Fruit fly (Drosophila melanogaster) whole organism, embryonic: ENCODE measurements around the gene CG13843.
A peak's percentile ranks its signal among the peaks of the same experiment; 100 is the strongest.

ENCODE experiments used
- Ada2b ChIP-seq: fragments of 200-800 bp; sonication (Bioruptor generic); IDR thresholded peaks from 2 replicates; pipeline ENCODE4 v1.3.6; 2022; ENCODE audit warnings: missing biosample characterization, missing genetic modification characterization
- CG10267 ChIP-seq: fragments of 200-800 bp; sonication (Bioruptor generic); optimal IDR thresholded peaks from 2 replicates; lab custom pipeline; 2018; ENCODE audit warnings: missing biosample characterization, mild to moderate bottlenecking, missing genetic modification characterization, moderate library complexity
- CG10462 ChIP-seq: fragments of 200-800 bp; sonication (Bioruptor generic); optimal IDR thresholded peaks from 2 replicates; lab custom pipeline; 2016; ENCODE audit warnings: missing biosample characterization, missing genetic modification characterization
- CG11085 ChIP-seq: fragments of 200-800 bp; sonication (Bioruptor generic); IDR thresholded peaks from 2 replicates; pipeline ENCODE4 v1.3.6; 2022; ENCODE audit warnings: missing biosample characterization, missing genetic modification characterization
- CG12104 ChIP-seq: fragments of 200-800 bp; sonication (Bioruptor generic); optimal IDR thresholded peaks from 3 replicates; lab custom pipeline; 2016; ENCODE audit warnings: missing biosample characterization, missing genetic modification characterization
- CG13775 ChIP-seq: fragments of 200-800 bp; sonication (Bioruptor generic); optimal IDR thresholded peaks from 3 replicates; lab custom pipeline; 2017; ENCODE audit warnings: missing biosample characterization, mild to moderate bottlenecking, missing genetic modification characterization
- CG15269 ChIP-seq: fragments of 200-800 bp; sonication (Bioruptor generic); optimal IDR thresholded peaks from 2 replicates; lab custom pipeline; 2018; ENCODE audit warnings: missing biosample characterization, mild to moderate bottlenecking, missing genetic modification characterization, moderate library complexity
- CG15696 ChIP-seq: fragments of 200-800 bp; sonication (Bioruptor generic); optimal IDR thresholded peaks from 2 replicates; lab custom pipeline; 2019; ENCODE audit warnings: missing biosample characterization, mild to moderate bottlenecking, missing genetic modification characterization, moderate library complexity
- CG1647 ChIP-seq: fragments of 200-800 bp; sonication (Bioruptor generic); optimal IDR thresholded peaks from 3 replicates; lab custom pipeline; 2016; ENCODE audit warnings: missing biosample characterization, missing genetic modification characterization
- CG17912 ChIP-seq: fragments of 200-800 bp; sonication (Bioruptor generic); optimal IDR thresholded peaks from 2 replicates; lab custom pipeline; 2018; ENCODE audit warnings: missing biosample characterization, mild to moderate bottlenecking, missing genetic modification characterization
- CG2889 ChIP-seq: fragments of 200-800 bp; sonication (Bioruptor generic); IDR thresholded peaks from 3 replicates; pipeline ENCODE4 v1.3.6; 2022; ENCODE audit warnings: missing biosample characterization, missing genetic modification characterization
- CG42726 ChIP-seq: fragments of 200-800 bp; sonication (Bioruptor generic); IDR thresholded peaks from 2 replicates; pipeline ENCODE4 v1.3.6; 2022; ENCODE audit warnings: missing biosample characterization, missing genetic modification characterization; ENCODE audit not compliant: partially characterized antibody
- CG4328 ChIP-seq: fragments of 200-800 bp; sonication (Bioruptor generic); optimal IDR thresholded peaks from 3 replicates; lab custom pipeline; 2017; ENCODE audit warnings: missing biosample characterization, missing genetic modification reagents, missing genetic modification characterization
- CG4820 ChIP-seq: fragments of 200-800 bp; sonication (Bioruptor generic); optimal IDR thresholded peaks from 3 replicates; lab custom pipeline; 2016; ENCODE audit warnings: missing biosample characterization, missing genetic modification characterization
- CG5180 ChIP-seq: fragments of 200-800 bp; sonication (Bioruptor generic); optimal IDR thresholded peaks from 3 replicates; lab custom pipeline; 2017; ENCODE audit warnings: missing biosample characterization, missing genetic modification characterization, mild to moderate bottlenecking, moderate library complexity, missing genetic modification reagents
- CG6813 ChIP-seq: fragments of 200-800 bp; sonication (Bioruptor generic); optimal IDR thresholded peaks from 2 replicates; lab custom pipeline; 2017; ENCODE audit warnings: missing biosample characterization, missing genetic modification characterization, mild to moderate bottlenecking, moderate library complexity, missing genetic modification reagents
- CG8089 ChIP-seq: fragments of 200-800 bp; sonication (Bioruptor generic); optimal IDR thresholded peaks from 3 replicates; lab custom pipeline; 2016; ENCODE audit warnings: missing biosample characterization, missing genetic modification characterization
- CG8765 ChIP-seq: fragments of 200-800 bp; sonication (Bioruptor generic); IDR thresholded peaks from 2 replicates; pipeline ENCODE4 v1.3.6; 2022; ENCODE audit warnings: missing biosample characterization, missing genetic modification characterization
- Chrac-16 ChIP-seq: fragments of 200-800 bp; sonication (Bioruptor generic); optimal IDR thresholded peaks from 3 replicates; lab custom pipeline; 2016; ENCODE audit warnings: missing biosample characterization, missing genetic modification characterization
- CrebB ChIP-seq: fragments of 200-800 bp; sonication (Bioruptor generic); optimal IDR thresholded peaks from 3 replicates; lab custom pipeline; 2018; ENCODE audit warnings: missing biosample characterization, mild to moderate bottlenecking, missing genetic modification characterization
- Doc2 ChIP-seq: fragments of 200-800 bp; sonication (Bioruptor generic); IDR thresholded peaks from 2 replicates; pipeline ENCODE4 v1.3.6; 2022; ENCODE audit warnings: missing biosample characterization, missing genetic modification characterization
- Gug ChIP-seq: fragments of 200-800 bp; sonication (Bioruptor generic); IDR thresholded peaks from 4 replicates; pipeline ENCODE4 v1.3.6; 2022; ENCODE audit warnings: missing biosample characterization, missing genetic modification characterization
- HLH3B ChIP-seq: fragments of 200-800 bp; sonication (Bioruptor generic); IDR thresholded peaks from 2 replicates; pipeline ENCODE4 v1.3.6; 2022; ENCODE audit warnings: missing biosample characterization, missing genetic modification characterization
- Kr ChIP-seq: fragments of 200-800 bp; sonication (Bioruptor generic); optimal IDR thresholded peaks from 2 replicates; lab custom pipeline; 2017; ENCODE audit warnings: missing biosample characterization, mild to moderate bottlenecking, missing genetic modification characterization
- Lhr ChIP-seq: fragments of 200-800 bp; sonication (Bioruptor generic); optimal IDR thresholded peaks from 3 replicates; lab custom pipeline; 2017; ENCODE audit warnings: mild to moderate bottlenecking, missing biosample characterization, missing genetic modification reagents, missing genetic modification characterization
- MBD-R2 ChIP-seq: fragments of 200-800 bp; sonication (Bioruptor generic); IDR thresholded peaks from 2 replicates; pipeline ENCODE4 v1.3.6; 2022; ENCODE audit warnings: missing biosample characterization, missing genetic modification characterization
- PHDP ChIP-seq: fragments of 200-800 bp; sonication (Bioruptor generic); optimal IDR thresholded peaks from 3 replicates; lab custom pipeline; 2018; ENCODE audit warnings: missing biosample characterization, mild to moderate bottlenecking, missing genetic modification characterization, moderate library complexity
- Rfx ChIP-seq: fragments of 200-800 bp; sonication (Bioruptor generic); IDR thresholded peaks from 2 replicates; pipeline ENCODE4 v1.3.6; 2022; ENCODE audit warnings: missing biosample characterization, missing genetic modification characterization
- Vsx1 ChIP-seq: fragments of 200-800 bp; sonication (Bioruptor generic); optimal IDR thresholded peaks from 2 replicates; lab custom pipeline; 2017; ENCODE audit warnings: missing biosample characterization, mild to moderate bottlenecking, missing genetic modification characterization, missing genetic modification reagents
- ac ChIP-seq: fragments of 200-800 bp; sonication (Bioruptor generic); optimal IDR thresholded peaks from 3 replicates; lab custom pipeline; 2017; ENCODE audit warnings: missing biosample characterization, mild to moderate bottlenecking, missing genetic modification characterization
- aop ChIP-seq: fragments of 200-800 bp; sonication (Bioruptor generic); IDR thresholded peaks from 2 replicates; pipeline ENCODE4 v1.3.6; 2022; ENCODE audit warnings: missing biosample characterization, missing genetic modification characterization
- cas ChIP-seq: fragments of 200-800 bp; sonication (Bioruptor generic); IDR thresholded peaks from 2 replicates; pipeline ENCODE4 v1.3.6; 2022; ENCODE audit warnings: missing biosample characterization, missing genetic modification characterization
- chif ChIP-seq, 2 experiments: fragments of 200-800 bp; sonication (Bioruptor generic); optimal IDR thresholded peaks; 3 replicates each; lab custom pipeline; 2016; ENCODE audit warnings: missing biosample characterization in 2 of 2, missing genetic modification characterization in 2 of 2
- cwo ChIP-seq: fragments of 200-800 bp; sonication (Bioruptor generic); optimal IDR thresholded peaks from 3 replicates; lab custom pipeline; 2017; ENCODE audit warnings: missing biosample characterization, missing genetic modification characterization, mild to moderate bottlenecking, moderate library complexity, missing genetic modification reagents
- danr ChIP-seq: fragments of 200-800 bp; sonication (Bioruptor generic); IDR thresholded peaks from 2 replicates; pipeline ENCODE4 v1.3.6; 2022; ENCODE audit warnings: missing biosample characterization, missing genetic modification characterization
- dpn ChIP-seq, 2 experiments: fragments of 200-800 bp; sonication (Bioruptor generic); optimal IDR thresholded peaks; 3 replicates each; lab custom pipeline; 2016; ENCODE audit warnings: missing biosample characterization in 2 of 2, missing genetic modification characterization in 2 of 2
- ems ChIP-seq: fragments of 200-800 bp; sonication (Bioruptor generic); optimal IDR thresholded peaks from 3 replicates; lab custom pipeline; 2016; ENCODE audit warnings: missing biosample characterization, missing genetic modification characterization
- eve ChIP-seq, 2 experiments: fragments of >200 bp; optimal IDR thresholded peaks; 2 replicates each; lab custom pipeline; 2017; ENCODE audit warnings: missing biosample characterization in 2 of 2, missing genetic modification characterization in 2 of 2
- gce ChIP-seq: fragments of 200-800 bp; sonication (Bioruptor generic); IDR thresholded peaks from 3 replicates; pipeline ENCODE4 v1.3.6; 2022; ENCODE audit warnings: missing biosample characterization, missing genetic modification characterization
- gfzf ChIP-seq: fragments of 200-800 bp; sonication (Bioruptor generic); optimal IDR thresholded peaks from 2 replicates; lab custom pipeline; 2016; ENCODE audit warnings: missing biosample characterization, mild to moderate bottlenecking, missing genetic modification characterization, moderate library complexity
- gt ChIP-seq: fragments of 200-800 bp; sonication (Bioruptor generic); IDR thresholded peaks from 2 replicates; pipeline ENCODE4 v1.3.6; 2022; ENCODE audit warnings: missing biosample characterization, missing genetic modification characterization
- jumu ChIP-seq: fragments of 200-800 bp; sonication (Bioruptor generic); optimal IDR thresholded peaks from 3 replicates; lab custom pipeline; 2016; ENCODE audit warnings: missing biosample characterization, missing genetic modification characterization
- lab ChIP-seq: fragments of 200-800 bp; sonication (Bioruptor generic); optimal IDR thresholded peaks from 3 replicates; lab custom pipeline; 2017; ENCODE audit warnings: missing biosample characterization, missing genetic modification characterization, mild to moderate bottlenecking, moderate library complexity, missing genetic modification reagents
- odd ChIP-seq: fragments of 200-800 bp; sonication (Bioruptor generic); optimal IDR thresholded peaks from 2 replicates; lab custom pipeline; 2017; ENCODE audit warnings: missing biosample characterization, mild to moderate bottlenecking, missing genetic modification characterization
- rib ChIP-seq: fragments of 200-800 bp; sonication (Bioruptor generic); IDR thresholded peaks from 2 replicates; pipeline ENCODE4 v1.3.6; 2022; ENCODE audit warnings: missing biosample characterization, missing genetic modification characterization
- run ChIP-seq: fragments of 200-800 bp; sonication (Bioruptor generic); optimal IDR thresholded peaks from 3 replicates; lab custom pipeline; 2018; ENCODE audit warnings: missing biosample characterization, mild to moderate bottlenecking, missing genetic modification characterization
- schlank ChIP-seq: fragments of 200-800 bp; sonication (Bioruptor generic); optimal IDR thresholded peaks from 2 replicates; lab custom pipeline; 2018; ENCODE audit warnings: missing biosample characterization, mild to moderate bottlenecking, missing genetic modification characterization
- scrt ChIP-seq: fragments of 200-800 bp; sonication (Bioruptor generic); optimal IDR thresholded peaks from 2 replicates; lab custom pipeline; 2018; ENCODE audit warnings: missing biosample characterization, mild to moderate bottlenecking, missing genetic modification characterization, moderate library complexity
- seq ChIP-seq: fragments of 200-800 bp; sonication (Bioruptor generic); IDR thresholded peaks from 2 replicates; pipeline ENCODE4 v1.3.6; 2022; ENCODE audit warnings: missing biosample characterization, missing genetic modification characterization
- zfh1 ChIP-seq: fragments of 200-800 bp; sonication (Bioruptor generic); IDR thresholded peaks from 3 replicates; pipeline ENCODE4 v1.3.6; 2022; ENCODE audit warnings: missing biosample characterization, missing genetic modification characterization

Gene CG13843

DNA sequence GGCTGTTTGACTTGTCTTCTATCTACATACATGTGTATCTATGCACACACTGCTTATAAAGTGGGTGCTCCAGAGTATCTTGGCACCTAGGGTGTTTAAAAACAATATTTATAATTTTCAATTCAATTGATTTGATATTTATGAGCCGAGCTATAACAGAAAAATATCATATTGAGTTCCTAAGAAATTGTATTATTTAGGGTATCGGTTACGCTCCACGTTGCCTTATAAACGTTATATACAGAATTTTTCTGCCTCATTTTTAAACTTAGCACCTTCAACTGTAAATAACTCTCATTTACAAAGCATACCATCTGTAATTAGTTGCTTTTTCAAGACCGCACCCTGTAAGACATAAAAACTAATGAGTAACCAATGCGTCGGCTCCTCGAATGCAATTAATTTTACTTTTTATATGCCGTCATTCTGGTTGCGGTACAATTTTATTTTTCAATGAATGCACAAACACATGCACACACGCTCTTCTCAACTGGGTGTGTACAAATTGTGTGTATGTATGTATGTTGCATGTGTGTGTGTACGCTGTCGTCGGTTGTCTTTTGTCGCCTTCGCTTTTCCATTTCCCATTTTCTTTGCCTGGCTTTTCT, 18.5 kb upstream of the CG13843 start (continued):
- TF ChIP-seq CG10462 (peak; percentile 29), CG10267 (tag; lab: Kevin White, UChicago) (peak; percentile 65), schlank (tag; lab: Kevin White, UChicago) (no peak), jumu (GFP tag; lab: Kevin White, UChicago) (peak; percentile 34), CG4820 (GFP tag; lab: Kevin White, UChicago) (peak; percentile 63), dpn (GFP tag; optimal IDR thresholded peaks at IDR 0.05; lab: Kevin White, UChicago) (peak; percentile 16 to 27), CG15269 (peak; percentile 34), gce (GFP tag; lab: Robert Waterston, UW) (no peak), HLH3B (GFP tag; lab: Robert Waterston, UW) (peak; percentile 22; the same call in 1 of the 2 replicates), MBD-R2 (GFP tag; lab: Robert Waterston, UW) (no peak), gfzf (GFP tag; lab: Kevin White, UChicago) (no peak), run (no peak), CG13775 (GFP tag; lab: Kevin White, UChicago) (peak; percentile 63), PHDP (tag; lab: Kevin White, UChicago) (peak; percentile 65), CG15696 (tag; lab: Kevin White, UChicago) (peak; percentile 64), CG12104 (GFP tag; lab: Kevin White, UChicago) (peak; percentile 61), chif (GFP tag; optimal IDR thresholded peaks at IDR 0.05; lab: Kevin White, UChicago) (peak; percentile 41 to 42), Ada2b (0 out of 2 replicates have a peak, but pooled peaks have one; percentile 13), Vsx1 (GFP tag; lab: Kevin White, UChicago) (peak; percentile 48), CG6813 (peak; percentile 42), ac (peak; percentile 1), CG1647 (GFP tag; lab: Kevin White, UChicago) (no peak), cas (GFP tag; lab: Robert Waterston, UW) (no peak), ems (GFP tag; lab: Kevin White, UChicago) (peak; percentile 29), Rfx (no peak), gt (GFP tag; lab: Robert Waterston, UW) (no peak), Chrac-16 (GFP tag; lab: Kevin White, UChicago) (peak; percentile 12), CrebB (tag; lab: Kevin White, UChicago) (no peak), CG11085 (no peak), odd (GFP tag; lab: Kevin White, UChicago) (peak; percentile 61), CG8089 (peak; percentile 25), Doc2 (GFP tag; lab: Robert Waterston, UW) (no peak), Lhr (GFP tag; lab: Kevin White, UChicago) (peak; percentile 71), rib (GFP tag; lab: Robert Waterston, UW) (no peak), danr (GFP tag; lab: Robert Waterston, UW) (no peak), aop (no peak), Kr (GFP tag; lab: Kevin White, UChicago) (no peak), zfh1 (GFP tag; lab: Robert Waterston, UW) (peak; percentile 66; the same call in 2 of the 3 replicates), Gug (no peak), lab (GFP tag; lab: Kevin White, UChicago) (peak; percentile 26), eve (GFP tag; optimal IDR thresholded peaks at IDR 0.05; lab: Kevin White, UChicago) (no peak), CG5180 (peak; percentile 38), CG2889 (GFP tag; lab: Robert Waterston, UW) (no peak), CG42726 (GFP tag; lab: Robert Waterston, UW) (no peak), scrt (GFP tag; lab: Kevin White, UChicago) (no peak), CG8765 (GFP tag; lab: Robert Waterston, UW) (no peak; the same call in 1 of the 2 replicates), CG17912 (GFP tag; lab: Kevin White, UChicago) (no peak), cwo (no peak), CG4328 (GFP tag; lab: Kevin White, UChicago) (peak; percentile 12), seq (GFP tag; lab: Robert Waterston, UW) (no peak)
